Fruit fly (Drosophila melanogaster) whole organism, embryonic: ENCODE measurements around the gene meigo.
A peak's percentile ranks its signal among the peaks of the same experiment; 100 is the strongest.

ENCODE experiments used
- Abd-B ChIP-seq: fragments of 200-800 bp; sonication (Bioruptor generic); optimal IDR thresholded peaks from 2 replicates; lab custom pipeline; 2018; ENCODE audit warnings: missing biosample characterization, mild to moderate bottlenecking, missing genetic modification characterization, moderate library complexity
- Ada2b ChIP-seq: fragments of 200-800 bp; sonication (Bioruptor generic); IDR thresholded peaks from 2 replicates; pipeline ENCODE4 v1.3.6; 2022; ENCODE audit warnings: missing biosample characterization, missing genetic modification characterization
- B-H2 ChIP-seq: fragments of 200-800 bp; sonication (Bioruptor generic); optimal IDR thresholded peaks from 2 replicates; lab custom pipeline; 2018; ENCODE audit warnings: missing biosample characterization, mild to moderate bottlenecking, missing genetic modification characterization
- BEAF-32 ChIP-seq: fragments of 200-800 bp; sonication (Bioruptor generic); optimal IDR thresholded peaks from 3 replicates; lab custom pipeline; 2017; ENCODE audit warnings: missing biosample characterization, missing genetic modification characterization, mild to moderate bottlenecking, moderate library complexity, missing genetic modification reagents
- CG12942 ChIP-seq: fragments of 200-800 bp; sonication (Bioruptor generic); optimal IDR thresholded peaks from 3 replicates; lab custom pipeline; 2016; ENCODE audit warnings: missing biosample characterization, missing genetic modification characterization
- CG14710 ChIP-seq: fragments of 200-800 bp; sonication (Bioruptor generic); optimal IDR thresholded peaks from 3 replicates; lab custom pipeline; 2019; ENCODE audit warnings: missing biosample characterization, mild to moderate bottlenecking, missing genetic modification characterization, moderate library complexity
- CG15601 ChIP-seq: fragments of 200-800 bp; sonication (Bioruptor generic); optimal IDR thresholded peaks from 3 replicates; lab custom pipeline; 2019; ENCODE audit warnings: missing biosample characterization, mild to moderate bottlenecking, missing genetic modification characterization, moderate library complexity
- CG1647 ChIP-seq: fragments of 200-800 bp; sonication (Bioruptor generic); optimal IDR thresholded peaks from 3 replicates; lab custom pipeline; 2016; ENCODE audit warnings: missing biosample characterization, missing genetic modification characterization
- CG17361 ChIP-seq: fragments of 200-800 bp; sonication (Bioruptor generic); IDR thresholded peaks from 3 replicates; pipeline ENCODE4 v1.3.6; 2022; ENCODE audit warnings: missing biosample characterization, missing genetic modification characterization
- CG17612 ChIP-seq: fragments of 200-800 bp; sonication (Bioruptor generic); IDR thresholded peaks from 2 replicates; pipeline ENCODE4 v1.3.6; 2022; ENCODE audit warnings: missing biosample characterization, missing genetic modification characterization
- CG2116 ChIP-seq: fragments of 200-800 bp; sonication (Bioruptor generic); optimal IDR thresholded peaks from 3 replicates; lab custom pipeline; 2018; ENCODE audit warnings: missing biosample characterization, mild to moderate bottlenecking, missing genetic modification characterization
- CG34224 ChIP-seq: fragments of 200-800 bp; sonication (Bioruptor generic); IDR thresholded peaks from 3 replicates; pipeline ENCODE4 v1.3.6; 2022; ENCODE audit warnings: missing biosample characterization, missing genetic modification characterization; ENCODE audit not compliant: partially characterized antibody
- CG6765 ChIP-seq: fragments of 200-800 bp; sonication (Bioruptor generic); optimal IDR thresholded peaks from 3 replicates; lab custom pipeline; 2017; ENCODE audit warnings: missing biosample characterization, mild to moderate bottlenecking, missing genetic modification characterization
- CG6813 ChIP-seq: fragments of 200-800 bp; sonication (Bioruptor generic); optimal IDR thresholded peaks from 2 replicates; lab custom pipeline; 2017; ENCODE audit warnings: missing biosample characterization, missing genetic modification characterization, mild to moderate bottlenecking, moderate library complexity, missing genetic modification reagents
- CG7556 ChIP-seq: fragments of 200-800 bp; sonication (Bioruptor generic); optimal IDR thresholded peaks from 2 replicates; lab custom pipeline; 2017; ENCODE audit warnings: missing biosample characterization, mild to moderate bottlenecking, missing genetic modification characterization
- CG8765 ChIP-seq: fragments of 200-800 bp; sonication (Bioruptor generic); IDR thresholded peaks from 2 replicates; pipeline ENCODE4 v1.3.6; 2022; ENCODE audit warnings: missing biosample characterization, missing genetic modification characterization
- CG9797 ChIP-seq: fragments of 200-800 bp; sonication (Bioruptor generic); optimal IDR thresholded peaks from 3 replicates; lab custom pipeline; 2018; ENCODE audit warnings: missing biosample characterization, mild to moderate bottlenecking, missing genetic modification characterization
- CG9932 ChIP-seq: fragments of 200-800 bp; sonication (Bioruptor generic); IDR thresholded peaks from 2 replicates; pipeline ENCODE4 v1.3.6; 2022; ENCODE audit warnings: missing biosample characterization, missing genetic modification characterization
- CHES-1-like ChIP-seq: fragments of 200-800 bp; sonication (Bioruptor generic); optimal IDR thresholded peaks from 2 replicates; lab custom pipeline; 2016; ENCODE audit warnings: missing biosample characterization, missing genetic modification characterization
- Chrac-16 ChIP-seq: fragments of 200-800 bp; sonication (Bioruptor generic); optimal IDR thresholded peaks from 3 replicates; lab custom pipeline; 2016; ENCODE audit warnings: missing biosample characterization, missing genetic modification characterization
- Dad ChIP-seq: fragments of 200-800 bp; sonication (Bioruptor generic); optimal IDR thresholded peaks from 3 replicates; lab custom pipeline; 2016; ENCODE audit warnings: missing biosample characterization, missing genetic modification characterization
- Dll ChIP-seq: fragments of 200-800 bp; sonication (Bioruptor generic); IDR thresholded peaks from 4 replicates; pipeline ENCODE4 v1.3.6; 2022; ENCODE audit warnings: missing biosample characterization, missing genetic modification characterization; ENCODE audit not compliant: partially characterized antibody
- Dref ChIP-seq: fragments of 200-800 bp; sonication (Bioruptor generic); IDR thresholded peaks from 2 replicates; pipeline ENCODE4 v1.3.6; 2022; ENCODE audit warnings: missing biosample characterization, missing genetic modification characterization
- Elba2 ChIP-seq: fragments of 200-800 bp; sonication (Bioruptor generic); optimal IDR thresholded peaks from 3 replicates; lab custom pipeline; 2016; ENCODE audit warnings: missing biosample characterization, missing genetic modification characterization
- Ets65A ChIP-seq: fragments of 200-800 bp; sonication (Bioruptor generic); peaks from one replicate; lab custom pipeline; 2016; ENCODE audit warnings: missing biosample characterization, missing genetic modification characterization
- Ets97D ChIP-seq: fragments of 200-800 bp; sonication (Bioruptor generic); optimal IDR thresholded peaks from 3 replicates; lab custom pipeline; 2016; ENCODE audit warnings: missing biosample characterization, missing genetic modification characterization
- HLH3B ChIP-seq: fragments of 200-800 bp; sonication (Bioruptor generic); IDR thresholded peaks from 2 replicates; pipeline ENCODE4 v1.3.6; 2022; ENCODE audit warnings: missing biosample characterization, missing genetic modification characterization
- HLH4C ChIP-seq: fragments of 200-800 bp; sonication (Bioruptor generic); IDR thresholded peaks from 3 replicates; pipeline ENCODE4 v1.3.6; 2022; ENCODE audit warnings: missing biosample characterization, missing genetic modification characterization; ENCODE audit not compliant: partially characterized antibody
- HLHmδ ChIP-seq: fragments of 200-800 bp; sonication (Bioruptor generic); optimal IDR thresholded peaks from 2 replicates; lab custom pipeline; 2018; ENCODE audit warnings: missing biosample characterization, mild to moderate bottlenecking, missing genetic modification characterization, moderate library complexity
- Max ChIP-seq: fragments of 200-800 bp; sonication (Bioruptor generic); optimal IDR thresholded peaks from 2 replicates; lab custom pipeline; 2016; ENCODE audit warnings: missing biosample characterization, mild to moderate bottlenecking, missing genetic modification characterization
- Oaz ChIP-seq: fragments of 200-800 bp; sonication (Bioruptor generic); IDR thresholded peaks from 2 replicates; pipeline ENCODE4 v1.3.6; 2022; ENCODE audit warnings: missing biosample characterization, missing genetic modification characterization
- Pdp1 ChIP-seq, 2 experiments: fragments of 200-800 bp; sonication (Bioruptor generic); optimal IDR thresholded peaks; 3 replicates each; lab custom pipeline; 2016; ENCODE audit warnings: missing biosample characterization in 2 of 2, missing genetic modification characterization in 2 of 2, mild to moderate bottlenecking in 1 of 2, moderate library complexity in 1 of 2
- Sin3A ChIP-seq: fragments of >200 bp; optimal IDR thresholded peaks from 2 replicates; lab custom pipeline; 2018
- TFAM ChIP-seq: fragments of 200-800 bp; sonication (Bioruptor generic); optimal IDR thresholded peaks from 2 replicates; lab custom pipeline; 2017; ENCODE audit warnings: missing biosample characterization, missing genetic modification characterization, inconsistent platforms
- Xbp1 ChIP-seq: fragments of 200-800 bp; sonication (Bioruptor generic); optimal IDR thresholded peaks from 3 replicates; lab custom pipeline; 2016; ENCODE audit warnings: missing biosample characterization, mild to moderate bottlenecking, missing genetic modification characterization
- Xrp1 ChIP-seq: fragments of 200-800 bp; sonication (Bioruptor generic); IDR thresholded peaks from 2 replicates; pipeline ENCODE4 v1.3.6; 2022; ENCODE audit warnings: missing biosample characterization, missing genetic modification characterization
- amos ChIP-seq: fragments of 200-800 bp; sonication (Bioruptor generic); IDR thresholded peaks from 2 replicates; pipeline ENCODE4 v1.3.6; 2022; ENCODE audit warnings: missing biosample characterization, missing genetic modification characterization; ENCODE audit not compliant: partially characterized antibody
- dysf ChIP-seq: fragments of 200-800 bp; sonication (Bioruptor generic); IDR thresholded peaks from 3 replicates; pipeline ENCODE4 v1.3.6; 2022; ENCODE audit warnings: missing biosample characterization, missing genetic modification characterization
- fru ChIP-seq: fragments of >200 bp; optimal IDR thresholded peaks from 2 replicates; lab custom pipeline; 2017
- grn ChIP-seq: fragments of 200-800 bp; sonication (Bioruptor generic); optimal IDR thresholded peaks from 3 replicates; lab custom pipeline; 2017; ENCODE audit warnings: missing biosample characterization, missing genetic modification characterization
- hb ChIP-seq: fragments of 200-800 bp; sonication (Bioruptor generic); IDR thresholded peaks from 3 replicates; pipeline ENCODE4 v1.3.6; 2022; ENCODE audit warnings: missing biosample characterization, missing genetic modification characterization; ENCODE audit not compliant: partially characterized antibody
- lilli ChIP-seq: fragments of 200-800 bp; sonication (Bioruptor generic); optimal IDR thresholded peaks from 3 replicates; lab custom pipeline; 2016; ENCODE audit warnings: missing biosample characterization, missing genetic modification characterization
- lmd ChIP-seq: fragments of 200-800 bp; sonication (Bioruptor generic); IDR thresholded peaks from 2 replicates; pipeline ENCODE4 v1.3.6; 2022; ENCODE audit warnings: missing biosample characterization, missing genetic modification characterization
- otp ChIP-seq: fragments of 200-800 bp; sonication (Bioruptor generic); IDR thresholded peaks from 3 replicates; pipeline ENCODE4, ENCODE4 v1.3.6; 2022; ENCODE audit warnings: missing biosample characterization, missing genetic modification characterization
- prd ChIP-seq, 3 experiments: fragments of >200 bp in 2 of 3; fragments of 200-800 bp in 1 of 3; sonication (Bioruptor generic) in 1 of 3; optimal IDR thresholded peaks in 2 of 3; IDR thresholded peaks in 1 of 3; 2 replicates in 2 of 3; 3 replicates in 1 of 3; pipeline versions ENCODE4 v1.3.6 to Lab custom; 2017 to 2022; ENCODE audit warnings: missing biosample characterization in 1 of 3, missing genetic modification characterization in 1 of 3
- schlank ChIP-seq: fragments of 200-800 bp; sonication (Bioruptor generic); optimal IDR thresholded peaks from 2 replicates; lab custom pipeline; 2018; ENCODE audit warnings: missing biosample characterization, mild to moderate bottlenecking, missing genetic modification characterization
- sd ChIP-seq: fragments of 200-800 bp; sonication (Bioruptor generic); optimal IDR thresholded peaks from 3 replicates; lab custom pipeline; 2018; ENCODE audit warnings: missing biosample characterization, mild to moderate bottlenecking, missing genetic modification characterization, moderate library complexity
- slbo ChIP-seq: fragments of 200-800 bp; sonication (Bioruptor generic); IDR thresholded peaks from 2 replicates; pipeline ENCODE4 v1.3.6; 2022; ENCODE audit warnings: missing biosample characterization, missing genetic modification characterization
- sna ChIP-seq: fragments of 200-800 bp; sonication (Bioruptor generic); IDR thresholded peaks from 2 replicates; pipeline ENCODE4 v1.3.6; 2022; ENCODE audit warnings: missing biosample characterization, missing genetic modification characterization; ENCODE audit not compliant: partially characterized antibody
- tna ChIP-seq: fragments of 200-800 bp; sonication (Bioruptor generic); IDR thresholded peaks from 2 replicates; pipeline ENCODE4 v1.3.6; 2022; ENCODE audit warnings: missing biosample characterization, missing genetic modification characterization; ENCODE audit not compliant: partially characterized antibody
- usp ChIP-seq: fragments of >200 bp; optimal IDR thresholded peaks from 2 replicates; lab custom pipeline; 2017; ENCODE audit warnings: missing biosample characterization, missing genetic modification characterization

meigo gene

DNA sequence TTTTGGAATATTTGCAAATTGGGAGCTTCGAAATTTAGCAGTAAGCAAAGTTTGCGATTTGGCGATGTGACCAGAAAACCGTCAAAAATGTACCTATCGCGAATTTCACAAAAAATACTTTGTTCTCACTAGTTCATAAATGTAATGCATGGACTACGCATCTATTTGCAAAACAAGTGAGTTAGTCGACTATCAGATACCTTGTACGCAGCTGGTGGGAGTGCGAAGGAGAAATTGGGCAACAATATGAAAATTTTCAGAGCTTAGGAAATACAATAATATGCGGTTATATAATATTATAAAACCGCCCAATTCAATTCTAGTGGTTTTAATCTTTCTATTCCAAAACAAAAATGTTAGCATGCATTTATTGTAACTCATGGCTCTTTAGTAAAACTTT, 19.3 kb upstream of the meigo start, which contains the start of gene Bdbt (continued):
- TF ChIP-seq schlank (tag; lab: Kevin White, UChicago) (no peak), Xrp1 (GFP tag; lab: Robert Waterston, UW) (no peak), dysf (peak; percentile 32; the same call in 1 of the 3 replicates), CG7556 (GFP tag; lab: Kevin White, UChicago) (no peak), Dref (GFP tag; lab: Robert Waterston, UW) (peak; percentile 9; the same call in 1 of the 2 replicates), CG17361 (GFP tag; lab: Robert Waterston, UW) (no peak), HLH3B (GFP tag; lab: Robert Waterston, UW) (peak; percentile 41), CG9932 (GFP tag; lab: Robert Waterston, UW) (peak; percentile 52), hb (peak; percentile 89), Elba2 (GFP tag; lab: Kevin White, UChicago) (peak; percentile 40), Ada2b (GFP tag; lab: Robert Waterston, UW) (0 out of 2 replicates have a peak, but pooled peaks have one; percentile 38), Abd-B (no peak), TFAM (GFP tag; lab: Kevin White, UChicago) (no peak), HLH4C (GFP tag; lab: Robert Waterston, UW) (peak; percentile 98), slbo (peak; percentile 68), CG15601 (no peak), CG14710 (tag; lab: Kevin White, UChicago) (peak; percentile 10), tna (GFP tag; lab: Robert Waterston, UW) (peak; percentile 95), lilli (GFP tag; lab: Kevin White, UChicago) (peak; percentile 65), CG6813 (GFP tag; lab: Kevin White, UChicago) (no peak), Max (GFP tag; lab: Kevin White, UChicago) (peak; percentile 62), CG1647 (GFP tag; lab: Kevin White, UChicago) (no peak), sna (GFP tag; lab: Robert Waterston, UW) (peak; percentile 67), Ets65A (GFP tag; lab: Kevin White, UChicago) (peak; percentile 32), Ets97D (GFP tag; lab: Kevin White, UChicago) (peak; percentile 52), usp (GFP tag; lab: Kevin White, UChicago) (no peak), CG8765 (GFP tag; lab: Robert Waterston, UW) (no peak), CG2116 (GFP tag; lab: Kevin White, UChicago) (no peak), CG6765 (GFP tag; lab: Kevin White, UChicago) (no peak), CG12942 (GFP tag; lab: Kevin White, UChicago) (no peak), prd (optimal IDR thresholded peaks at IDR 0.05; lab: Kevin White, UChicago) (no peak), prd (GFP tag; IDR thresholded peaks at IDR 0.05; lab: Robert Waterston, UW) (peak; percentile 14; the same call in 1 of the 3 replicates), Dll (GFP tag; lab: Robert Waterston, UW) (peak; percentile 60; the same call in 3 of the 4 replicates), amos (GFP tag; lab: Robert Waterston, UW) (peak; percentile 68), Oaz (no peak), CG9797 (GFP tag; lab: Kevin White, UChicago) (peak; percentile 34), sd (tag; lab: Kevin White, UChicago) (no peak), lmd (GFP tag; lab: Robert Waterston, UW) (no peak), Chrac-16 (GFP tag; lab: Kevin White, UChicago) (peak; percentile 9), CG17612 (GFP tag; lab: Robert Waterston, UW) (no peak), Dad (peak; percentile 14), otp (peak; percentile 29; the same call in 1 of the 3 replicates), grn (GFP tag; lab: Kevin White, UChicago) (no peak), Xbp1 (GFP tag; lab: Kevin White, UChicago) (peak; percentile 53), B-H2 (GFP tag; lab: Kevin White, UChicago) (no peak), CHES-1-like (GFP tag; lab: Kevin White, UChicago) (no peak), Pdp1 (GFP tag; optimal IDR thresholded peaks at IDR 0.05; lab: Kevin White, UChicago) (peak; percentile 13 to 94), BEAF-32 (GFP tag; lab: Kevin White, UChicago) (peak; percentile 25), fru (no peak), Sin3A (lab: Kevin White, UChicago) (peak; percentile 6), HLHmδ (GFP tag; lab: Kevin White, UChicago) (no peak), CG34224 (GFP tag; lab: Robert Waterston, UW) (peak; percentile 74)
